Fruit fly (Drosophila melanogaster) whole organism, embryonic: Measurements from ENCODE around the gene AsnRS.

Experiments
- Bteb2 ChIP-seq: fragments of 200-800 bp; sonication (Bioruptor generic); optimal IDR thresholded peaks from 2 replicates; lab custom pipeline; 2016; ENCODE audit warnings: missing biosample characterization, missing genetic modification characterization
- CG10147 ChIP-seq: fragments of 200-800 bp; sonication (Bioruptor generic); optimal IDR thresholded peaks from 2 replicates; lab custom pipeline; 2019; ENCODE audit warnings: missing biosample characterization, mild to moderate bottlenecking, missing genetic modification characterization, moderate library complexity
- CG11085 ChIP-seq: fragments of 200-800 bp; sonication (Bioruptor generic); IDR thresholded peaks from 2 replicates; pipeline ENCODE4 v1.3.6; 2022; ENCODE audit warnings: missing biosample characterization, missing genetic modification characterization
- CG11560 ChIP-seq: fragments of 200-800 bp; sonication (Bioruptor generic); IDR thresholded peaks from 3 replicates; pipeline ENCODE4 v1.3.6; 2022; ENCODE audit warnings: missing biosample characterization, missing genetic modification characterization
- CG12071 ChIP-seq: fragments of 200-800 bp; sonication (Bioruptor generic); optimal IDR thresholded peaks from 3 replicates; lab custom pipeline; 2018; ENCODE audit warnings: missing biosample characterization, mild to moderate bottlenecking, missing genetic modification characterization
- CG12744 ChIP-seq: fragments of 200-800 bp; sonication (Bioruptor generic); optimal IDR thresholded peaks from 2 replicates; lab custom pipeline; 2016; ENCODE audit warnings: missing biosample characterization, missing genetic modification characterization
- CG12942 ChIP-seq: fragments of 200-800 bp; sonication (Bioruptor generic); optimal IDR thresholded peaks from 3 replicates; lab custom pipeline; 2016; ENCODE audit warnings: missing biosample characterization, missing genetic modification characterization
- CG13424 ChIP-seq: fragments of 200-800 bp; sonication (Bioruptor generic); optimal IDR thresholded peaks from 2 replicates; lab custom pipeline; 2019; ENCODE audit warnings: missing biosample characterization, mild to moderate bottlenecking, missing genetic modification characterization, moderate library complexity
- CG16779 ChIP-seq: fragments of 200-800 bp; sonication (Bioruptor generic); IDR thresholded peaks from 2 replicates; pipeline ENCODE4 v1.3.6; 2022; ENCODE audit warnings: missing biosample characterization, missing genetic modification characterization
- CG17361 ChIP-seq: fragments of 200-800 bp; sonication (Bioruptor generic); IDR thresholded peaks from 3 replicates; pipeline ENCODE4 v1.3.6; 2022; ENCODE audit warnings: missing biosample characterization, missing genetic modification characterization
- CG17612 ChIP-seq: fragments of 200-800 bp; sonication (Bioruptor generic); IDR thresholded peaks from 2 replicates; pipeline ENCODE4 v1.3.6; 2022; ENCODE audit warnings: missing biosample characterization, missing genetic modification characterization
- CG1792 ChIP-seq: fragments of 200-800 bp; sonication (Bioruptor generic); optimal IDR thresholded peaks from 2 replicates; lab custom pipeline; 2016; ENCODE audit warnings: missing biosample characterization, missing genetic modification characterization
- CG18011 ChIP-seq: fragments of 200-800 bp; sonication (Bioruptor generic); optimal IDR thresholded peaks from 2 replicates; lab custom pipeline; 2017; ENCODE audit warnings: missing biosample characterization, missing genetic modification characterization, mild to moderate bottlenecking, moderate library complexity, missing genotype
- CG34376 ChIP-seq: fragments of 200-800 bp; sonication (Bioruptor generic); optimal IDR thresholded peaks from 2 replicates; lab custom pipeline; 2018; ENCODE audit warnings: missing biosample characterization, mild to moderate bottlenecking, missing genetic modification characterization
- CG6254 ChIP-seq: fragments of 200-800 bp; sonication (Bioruptor generic); optimal IDR thresholded peaks from 3 replicates; lab custom pipeline; 2017; ENCODE audit warnings: mild to moderate bottlenecking, missing biosample characterization, missing genetic modification reagents, missing genetic modification characterization
- CG9437 ChIP-seq: fragments of 200-800 bp; sonication (Bioruptor generic); optimal IDR thresholded peaks from 2 replicates; lab custom pipeline; 2018; ENCODE audit warnings: missing biosample characterization, mild to moderate bottlenecking, missing genetic modification characterization
- CG9609 ChIP-seq: fragments of 200-800 bp; sonication (Bioruptor generic); optimal IDR thresholded peaks from 3 replicates; lab custom pipeline; 2016; ENCODE audit warnings: missing biosample characterization, missing genetic modification characterization
- Dek ChIP-seq: fragments of 200-800 bp; sonication (Bioruptor generic); optimal IDR thresholded peaks from 3 replicates; lab custom pipeline; 2019; ENCODE audit warnings: missing biosample characterization, mild to moderate bottlenecking, missing genetic modification characterization, moderate library complexity
- Dll ChIP-seq: fragments of 200-800 bp; sonication (Bioruptor generic); IDR thresholded peaks from 4 replicates; pipeline ENCODE4 v1.3.6; 2022; ENCODE audit warnings: missing biosample characterization, missing genetic modification characterization; ENCODE audit not compliant: partially characterized antibody
- Doc3 ChIP-seq: fragments of 200-800 bp; sonication (Bioruptor generic); IDR thresholded peaks from 3 replicates; pipeline ENCODE4 v1.3.6; 2022; ENCODE audit warnings: missing biosample characterization, missing genetic modification characterization; ENCODE audit not compliant: partially characterized antibody
- H2.0 ChIP-seq: fragments of 200-800 bp; sonication (Bioruptor generic); IDR thresholded peaks from 2 replicates; pipeline ENCODE4 v1.3.6; 2022; ENCODE audit warnings: missing biosample characterization, missing genetic modification characterization
- HLH3B ChIP-seq: fragments of 200-800 bp; sonication (Bioruptor generic); IDR thresholded peaks from 2 replicates; pipeline ENCODE4 v1.3.6; 2022; ENCODE audit warnings: missing biosample characterization, missing genetic modification characterization
- Hand ChIP-seq: fragments of 200-800 bp; sonication (Bioruptor generic); optimal IDR thresholded peaks from 2 replicates; lab custom pipeline; 2017; ENCODE audit warnings: mild to moderate bottlenecking, missing biosample characterization, missing genetic modification reagents, missing genetic modification characterization
- Oaz ChIP-seq: fragments of 200-800 bp; sonication (Bioruptor generic); IDR thresholded peaks from 2 replicates; pipeline ENCODE4 v1.3.6; 2022; ENCODE audit warnings: missing biosample characterization, missing genetic modification characterization
- Rfx ChIP-seq: fragments of 200-800 bp; sonication (Bioruptor generic); IDR thresholded peaks from 2 replicates; pipeline ENCODE4 v1.3.6; 2022; ENCODE audit warnings: missing biosample characterization, missing genetic modification characterization
- Six4 ChIP-seq: fragments of 200-800 bp; sonication (Bioruptor generic); optimal IDR thresholded peaks from 2 replicates; lab custom pipeline; 2016; ENCODE audit warnings: missing biosample characterization, missing genetic modification characterization
- Sry-δ ChIP-seq: fragments of 200-800 bp; sonication (Bioruptor generic); optimal IDR thresholded peaks from 2 replicates; lab custom pipeline; 2016; ENCODE audit warnings: missing biosample characterization, missing genetic modification characterization
- abd-A ChIP-seq: fragments of 200-800 bp; sonication (Bioruptor generic); optimal IDR thresholded peaks from 3 replicates; lab custom pipeline; 2019; ENCODE audit warnings: missing biosample characterization, mild to moderate bottlenecking, missing genetic modification characterization, moderate library complexity
- amos ChIP-seq: fragments of 200-800 bp; sonication (Bioruptor generic); IDR thresholded peaks from 2 replicates; pipeline ENCODE4 v1.3.6; 2022; ENCODE audit warnings: missing biosample characterization, missing genetic modification characterization; ENCODE audit not compliant: partially characterized antibody
- az2 ChIP-seq: fragments of 200-800 bp; sonication (Bioruptor generic); optimal IDR thresholded peaks from 3 replicates; lab custom pipeline; 2016; ENCODE audit warnings: missing biosample characterization, missing genetic modification characterization
- bigmax ChIP-seq: fragments of 200-800 bp; sonication (Bioruptor generic); optimal IDR thresholded peaks from 2 replicates; lab custom pipeline; 2018; ENCODE audit warnings: missing biosample characterization, mild to moderate bottlenecking, missing genetic modification characterization
- cas ChIP-seq: fragments of 200-800 bp; sonication (Bioruptor generic); IDR thresholded peaks from 2 replicates; pipeline ENCODE4 v1.3.6; 2022; ENCODE audit warnings: missing biosample characterization, missing genetic modification characterization
- ci ChIP-seq: fragments of 200-800 bp; sonication (Bioruptor generic); IDR thresholded peaks from 3 replicates; pipeline ENCODE4 v1.3.6; 2022; ENCODE audit warnings: missing biosample characterization, missing genetic modification characterization
- corto ChIP-seq: fragments of 200-800 bp; sonication (Bioruptor generic); optimal IDR thresholded peaks from 2 replicates; lab custom pipeline; 2016; ENCODE audit warnings: missing biosample characterization, mild to moderate bottlenecking, missing genetic modification characterization, moderate library complexity
- danr ChIP-seq: fragments of 200-800 bp; sonication (Bioruptor generic); IDR thresholded peaks from 2 replicates; pipeline ENCODE4 v1.3.6; 2022; ENCODE audit warnings: missing biosample characterization, missing genetic modification characterization
- fu2 ChIP-seq: fragments of 200-800 bp; sonication (Bioruptor generic); optimal IDR thresholded peaks from 2 replicates; lab custom pipeline; 2016; ENCODE audit warnings: missing biosample characterization, missing genetic modification characterization
- gsb-n ChIP-seq: fragments of 200-800 bp; sonication (Bioruptor generic); optimal IDR thresholded peaks from 3 replicates; lab custom pipeline; 2018; ENCODE audit warnings: missing biosample characterization, mild to moderate bottlenecking, missing genetic modification characterization
- ham ChIP-seq: fragments of 200-800 bp; sonication (Bioruptor generic); IDR thresholded peaks from 2 replicates; pipeline ENCODE4 v1.3.6; 2022; ENCODE audit warnings: missing biosample characterization, missing genetic modification characterization
- hb ChIP-seq: fragments of 200-800 bp; sonication (Bioruptor generic); IDR thresholded peaks from 3 replicates; pipeline ENCODE4 v1.3.6; 2022; ENCODE audit warnings: missing biosample characterization, missing genetic modification characterization; ENCODE audit not compliant: partially characterized antibody
- her ChIP-seq: fragments of 200-800 bp; sonication (Bioruptor generic); optimal IDR thresholded peaks from 2 replicates; lab custom pipeline; 2016; ENCODE audit warnings: missing biosample characterization, missing genetic modification characterization
- lmd ChIP-seq: fragments of 200-800 bp; sonication (Bioruptor generic); IDR thresholded peaks from 2 replicates; pipeline ENCODE4 v1.3.6; 2022; ENCODE audit warnings: missing biosample characterization, missing genetic modification characterization
- nerfin-2 ChIP-seq: fragments of 200-800 bp; sonication (Bioruptor generic); IDR thresholded peaks from 2 replicates; pipeline ENCODE4 v1.3.6; 2022; ENCODE audit warnings: missing biosample characterization, missing genetic modification characterization; ENCODE audit not compliant: partially characterized antibody
- nom ChIP-seq: fragments of 200-800 bp; sonication (Bioruptor generic); optimal IDR thresholded peaks from 2 replicates; lab custom pipeline; 2017; ENCODE audit warnings: missing biosample characterization, missing genetic modification characterization, mild to moderate bottlenecking, moderate library complexity, missing genetic modification reagents
- phol ChIP-seq: fragments of 200-800 bp; sonication (Bioruptor generic); optimal IDR thresholded peaks from 3 replicates; lab custom pipeline; 2018; ENCODE audit warnings: missing biosample characterization, mild to moderate bottlenecking, missing genetic modification characterization, moderate library complexity
- ranshi ChIP-seq: fragments of 200-800 bp; sonication (Bioruptor generic); IDR thresholded peaks from 2 replicates; pipeline ENCODE4 v1.3.6; 2022; ENCODE audit warnings: missing biosample characterization, missing genetic modification characterization
- ssp ChIP-seq: fragments of 200-800 bp; sonication (Bioruptor generic); IDR thresholded peaks from 2 replicates; pipeline ENCODE4 v1.3.6; 2022; ENCODE audit warnings: missing biosample characterization, missing genetic modification characterization
- tgo ChIP-seq: fragments of 200-800 bp; sonication (Bioruptor generic); IDR thresholded peaks from 3 replicates; pipeline ENCODE4 v1.3.6; 2022; ENCODE audit warnings: missing biosample characterization, missing genetic modification characterization
- unc-4 ChIP-seq: fragments of 200-800 bp; sonication (Bioruptor generic); IDR thresholded peaks from 2 replicates; pipeline ENCODE4 v1.3.6; 2022; ENCODE audit warnings: missing biosample characterization, missing genetic modification characterization; ENCODE audit not compliant: partially characterized antibody
- yki ChIP-seq: fragments of >200 bp; optimal IDR thresholded peaks from 3 replicates; lab custom pipeline; 2018
- zfh1 ChIP-seq: fragments of 200-800 bp; sonication (Bioruptor generic); IDR thresholded peaks from 3 replicates; pipeline ENCODE4 v1.3.6; 2022; ENCODE audit warnings: missing biosample characterization, missing genetic modification characterization

Gene AsnRS

dm6 chr2L:19126888-19127287, 4.9 kb downstream of the AsnRS start (continued):
- TF ChIP-seq zfh1, result 0 out of 3 replicates have a peak, but pooled peaks have one; percentile 8
- peak; percentile 14 for TF ChIP-seq nom (GFP tag; lab: Kevin White, UChicago)
- TF ChIP-seq CG17612 (GFP tag; lab: Robert Waterston, UW), result no peak
- TF ChIP-seq ham (GFP tag; lab: Robert Waterston, UW), result no peak

dm6 chr2L:19123472-19124070, 8.2 kb downstream of the AsnRS start, which contains the start of gene Phb1:
Gene Phb1 (minus strand): TSS chr2L:19123869.
- TF ChIP-seq Bteb2 (no peak), ssp (no peak), nerfin-2 (peak; percentile 99), fu2 (no peak), Rfx (GFP tag; lab: Robert Waterston, UW) (no peak), CG9609 (GFP tag; lab: Kevin White, UChicago) (no peak), phol (tag; lab: Kevin White, UChicago) (peak; percentile 18), CG9437 (no peak), CG17361 (GFP tag; lab: Robert Waterston, UW) (no peak), ranshi (GFP tag; lab: Robert Waterston, UW) (no peak), ci (GFP tag; lab: Robert Waterston, UW) (no peak), CG18011 (no peak), amos (GFP tag; lab: Robert Waterston, UW) (peak; percentile 78; the same call in 1 of the 2 replicates), Sry-δ (peak; percentile 65), CG12071 (no peak), hb (GFP tag; lab: Robert Waterston, UW) (peak; percentile 92), CG34376 (GFP tag; lab: Kevin White, UChicago) (no peak), CG10147 (GFP tag; lab: Kevin White, UChicago) (no peak), cas (GFP tag; lab: Robert Waterston, UW) (no peak), H2.0 (GFP tag; lab: Robert Waterston, UW) (no peak), CG11085 (GFP tag; lab: Robert Waterston, UW) (no peak), Hand (GFP tag; lab: Kevin White, UChicago) (no peak), tgo (GFP tag; lab: Robert Waterston, UW) (no peak), CG1792 (GFP tag; lab: Kevin White, UChicago) (no peak), HLH3B (GFP tag; lab: Robert Waterston, UW) (no peak), Dek (tag; lab: Kevin White, UChicago) (no peak), bigmax (peak; percentile 98), lmd (GFP tag; lab: Robert Waterston, UW) (no peak), Six4 (GFP tag; lab: Kevin White, UChicago) (no peak), CG12942 (GFP tag; lab: Kevin White, UChicago) (no peak), CG12744 (GFP tag; lab: Kevin White, UChicago) (no peak), CG16779 (GFP tag; lab: Robert Waterston, UW) (no peak), CG6254 (GFP tag; lab: Kevin White, UChicago) (no peak), CG13424 (tag; lab: Kevin White, UChicago) (no peak), unc-4 (GFP tag; lab: Robert Waterston, UW) (peak; percentile 75), CG11560 (tag; lab: Robert Waterston, UW) (peak; percentile 97), Oaz (GFP tag; lab: Robert Waterston, UW) (no peak), abd-A (no peak), Doc3 (GFP tag; lab: Robert Waterston, UW) (peak; percentile 76), her (GFP tag; lab: Kevin White, UChicago) (no peak), danr (GFP tag; lab: Robert Waterston, UW) (no peak), corto (no peak), Dll (peak; percentile 85), gsb-n (tag; lab: Kevin White, UChicago) (no peak), yki (lab: Kevin White, UChicago) (no peak), az2 (GFP tag; lab: Kevin White, UChicago) (no peak)
